Fruit fly (Drosophila melanogaster): ENCODE measurements around the gene CG14913.

DNA sequence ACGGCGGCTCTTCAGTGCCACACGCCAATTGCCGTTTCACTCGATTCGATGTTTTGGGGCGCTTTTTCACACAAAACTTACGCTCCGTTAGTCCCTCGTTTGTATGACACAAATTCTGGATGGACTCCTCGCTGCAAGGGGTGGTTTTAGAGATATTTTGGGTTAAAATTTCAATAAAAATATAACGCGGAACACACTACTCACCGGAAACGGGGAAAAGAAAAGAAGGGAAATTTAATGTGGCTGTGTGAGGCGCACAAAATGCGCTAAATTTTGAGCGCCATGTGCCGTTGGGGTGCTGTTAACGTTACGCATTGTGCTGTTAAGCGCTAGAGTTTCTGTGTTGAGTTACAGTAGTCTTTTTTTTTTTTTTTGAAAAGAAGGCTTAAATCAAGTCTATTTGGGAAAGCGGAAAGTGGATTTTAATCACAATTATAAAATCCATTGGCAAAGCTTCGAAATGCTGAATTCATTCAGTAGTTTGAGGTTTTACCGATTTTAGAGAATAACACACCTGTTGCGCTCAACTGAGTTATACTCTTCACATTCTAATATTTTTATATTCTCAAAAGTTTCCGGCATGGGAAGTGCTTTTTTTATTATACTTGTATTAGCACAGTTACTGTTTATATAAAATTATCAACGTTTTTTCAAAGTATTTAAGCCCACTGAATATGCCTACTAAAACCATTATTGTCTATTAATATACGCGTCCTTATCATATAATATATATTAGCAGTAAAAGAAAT is 12.7 kb upstream of the CG14913 start, which contains the start of gene RpL9:
- TF ChIP-seq CTCF (optimal IDR thresholded peaks at IDR 0.05) (peak in 1 of 2 experiments; percentile 38), CG8478 (optimal IDR thresholded peaks at IDR 0.05) (no peak)

Data from S2 (cell line).